Worm (Caenorhabditis elegans): ENCODE results near the gene kxd-1.

kxd-1 gene

ce11 chrV:7197036-7197435, 24.2 kb upstream of the kxd-1 start:
- TF ChIP-seq ref-1 (GFP tag; conservative IDR thresholded peaks at IDR 0.05) (no peak), T22C8.4 (GFP tag; IDR thresholded peaks at IDR 0.05) (no peak)

- TF ChIP-seq ref-1 (GFP tag; conservative IDR thresholded peaks at IDR 0.05) (no peak), tab-1 (GFP tag; IDR thresholded peaks at IDR 0.05) (no peak), med-1 (GFP tag; optimal IDR thresholded peaks at IDR 0.05; ENCODE audit: insufficient read depth) (no peak), flt-1 (GFP tag; IDR thresholded peaks at IDR 0.05) (no peak), cog-1 (tag; optimal IDR thresholded peaks at IDR 0.05) (no peak), ztf-29 (GFP tag; IDR thresholded peaks at IDR 0.05) (no peak), klf-2 (GFP tag; conservative IDR thresholded peaks at IDR 0.05) (no peak), ztf-23 (GFP tag; IDR thresholded peaks at IDR 0.05) (no peak), T22C8.4 (GFP tag; IDR thresholded peaks at IDR 0.05) (no peak)
Observed at ce11 chrV:7198403-7198802, 22.9 kb upstream of the kxd-1 start.

DNA sequence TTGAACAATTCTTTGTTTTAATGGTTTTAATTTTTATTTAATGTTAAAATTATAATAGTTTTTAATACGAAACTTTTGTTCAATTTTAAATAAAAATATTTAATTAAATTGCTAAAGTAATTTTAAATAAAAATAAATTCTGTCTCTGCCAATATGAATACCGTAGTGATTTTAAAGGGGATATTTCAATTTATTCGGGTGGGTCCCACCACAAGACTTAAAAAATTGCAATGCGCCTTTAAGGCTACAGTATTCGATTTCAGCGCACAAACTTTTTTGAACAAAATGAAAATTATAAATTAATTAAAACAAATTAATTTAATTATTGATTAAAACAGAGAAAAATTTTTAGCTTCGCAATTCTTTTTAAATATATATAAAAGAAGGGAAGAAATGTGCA, 22.2 kb upstream of the kxd-1 start:
- no peak for TF ChIP-seq cog-1 (tag; optimal IDR thresholded peaks at IDR 0.05)
- TF ChIP-seq ref-1 (GFP tag; conservative IDR thresholded peaks at IDR 0.05): no peak
- no peak for TF ChIP-seq ztf-23 (GFP tag; IDR thresholded peaks at IDR 0.05)
- TF ChIP-seq T22C8.4 (GFP tag; IDR thresholded peaks at IDR 0.05): no peak
- no peak for TF ChIP-seq med-1 (GFP tag; optimal IDR thresholded peaks at IDR 0.05; ENCODE audit: insufficient read depth)
- TF ChIP-seq flt-1 (GFP tag; IDR thresholded peaks at IDR 0.05): no peak
- no peak for TF ChIP-seq ztf-29 (GFP tag; IDR thresholded peaks at IDR 0.05)
- TF ChIP-seq tab-1 (GFP tag; IDR thresholded peaks at IDR 0.05): no peak
- TF ChIP-seq klf-2 (GFP tag; conservative IDR thresholded peaks at IDR 0.05): no peak

DNA sequence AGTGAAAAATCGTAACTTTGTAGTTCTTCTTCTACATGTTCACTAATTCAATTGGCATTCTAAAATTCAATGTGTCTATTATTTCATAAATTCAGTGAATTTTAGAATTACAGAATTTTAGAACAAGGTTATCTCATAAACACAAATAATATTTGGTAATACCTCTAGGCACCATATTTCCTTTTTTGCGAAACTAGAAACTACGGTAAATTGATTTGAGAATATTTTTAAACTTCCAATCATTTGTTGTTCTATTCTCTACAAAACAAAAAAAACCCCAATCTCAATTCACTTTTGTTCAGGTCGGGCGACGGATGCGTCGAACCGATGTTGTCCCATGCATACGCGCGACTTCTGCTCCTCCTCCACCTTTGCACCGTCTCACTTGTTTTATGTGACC, 21.3 kb upstream of the kxd-1 start, which contains the start of gene F09G2.1:
TSS of gene F09G2.1 (plus strand) at position 301 of the 400 bp plus-strand sequence.
- no peak for TF ChIP-seq T22C8.4 (GFP tag; IDR thresholded peaks at IDR 0.05)
- no peak for TF ChIP-seq med-1 (GFP tag; optimal IDR thresholded peaks at IDR 0.05; ENCODE audit: insufficient read depth)
- no peak for TF ChIP-seq ref-1 (GFP tag; conservative IDR thresholded peaks at IDR 0.05)
- TF ChIP-seq klf-2 (GFP tag; conservative IDR thresholded peaks at IDR 0.05): no peak
- TF ChIP-seq ztf-23 (GFP tag; IDR thresholded peaks at IDR 0.05): no peak
- TF ChIP-seq cog-1 (tag; optimal IDR thresholded peaks at IDR 0.05): no peak
- TF ChIP-seq flt-1 (GFP tag; IDR thresholded peaks at IDR 0.05): no peak
- no peak for TF ChIP-seq ztf-29 (GFP tag; IDR thresholded peaks at IDR 0.05)
- no peak for TF ChIP-seq tab-1 (GFP tag; IDR thresholded peaks at IDR 0.05)

ce11 chrV:7201353-7201752, 19.9 kb upstream of the kxd-1 start:
- no peak for TF ChIP-seq ztf-29 (GFP tag; IDR thresholded peaks at IDR 0.05)
- TF ChIP-seq tab-1 (GFP tag; IDR thresholded peaks at IDR 0.05): no peak
- no peak for TF ChIP-seq ref-1 (GFP tag; conservative IDR thresholded peaks at IDR 0.05)
- TF ChIP-seq flt-1 (GFP tag; IDR thresholded peaks at IDR 0.05): no peak
- TF ChIP-seq med-1 (GFP tag; optimal IDR thresholded peaks at IDR 0.05; ENCODE audit: insufficient read depth): no peak
- no peak for TF ChIP-seq klf-2 (GFP tag; conservative IDR thresholded peaks at IDR 0.05)
- no peak for TF ChIP-seq T22C8.4 (GFP tag; IDR thresholded peaks at IDR 0.05)
- no peak for TF ChIP-seq ztf-23 (GFP tag; IDR thresholded peaks at IDR 0.05)
- TF ChIP-seq cog-1 (tag; optimal IDR thresholded peaks at IDR 0.05): no peak

- no peak for TF ChIP-seq T22C8.4 (GFP tag; IDR thresholded peaks at IDR 0.05)
- TF ChIP-seq cog-1 (tag; optimal IDR thresholded peaks at IDR 0.05): no peak
- no peak for TF ChIP-seq klf-2 (GFP tag; conservative IDR thresholded peaks at IDR 0.05)
- no peak for TF ChIP-seq ref-1 (GFP tag; conservative IDR thresholded peaks at IDR 0.05)
- no peak for TF ChIP-seq ztf-23 (GFP tag; IDR thresholded peaks at IDR 0.05)
- no peak for TF ChIP-seq flt-1 (GFP tag; IDR thresholded peaks at IDR 0.05)
- no peak for TF ChIP-seq tab-1 (GFP tag; IDR thresholded peaks at IDR 0.05)
- no peak for TF ChIP-seq ztf-29 (GFP tag; IDR thresholded peaks at IDR 0.05)
- TF ChIP-seq med-1 (GFP tag; optimal IDR thresholded peaks at IDR 0.05; ENCODE audit: insufficient read depth): no peak
Observed at ce11 chrV:7209001-7209400, 12.3 kb upstream of the kxd-1 start.

DNA sequence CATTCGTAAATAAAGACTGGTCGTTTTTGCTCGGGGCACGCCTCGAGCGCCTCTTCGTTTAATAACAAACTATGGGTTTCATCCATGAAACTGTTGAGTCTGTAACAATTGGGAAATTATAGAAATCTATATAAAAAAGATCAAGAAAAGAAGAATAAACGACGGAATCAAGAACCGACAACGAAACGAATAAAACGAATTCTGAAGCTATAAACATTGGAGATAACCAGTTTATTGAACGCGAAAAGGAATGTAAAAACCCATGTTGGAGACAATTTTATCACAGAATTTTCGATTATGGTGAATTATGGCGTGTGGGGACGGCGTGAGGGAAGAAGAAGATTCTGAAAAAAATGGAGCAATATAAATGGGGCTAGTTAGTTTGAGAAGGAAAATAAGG, 6.5 kb upstream of the kxd-1 start, which contains the start of gene soap-1:
TSS of gene soap-1 (minus strand) at position 101 of the 400 bp plus-strand sequence.
- TF ChIP-seq flt-1 (GFP tag; IDR thresholded peaks at IDR 0.05) (no peak), ref-1 (GFP tag; conservative IDR thresholded peaks at IDR 0.05) (no peak), med-1 (GFP tag; optimal IDR thresholded peaks at IDR 0.05; ENCODE audit: insufficient read depth) (no peak), ztf-23 (GFP tag; IDR thresholded peaks at IDR 0.05) (no peak), T22C8.4 (GFP tag; IDR thresholded peaks at IDR 0.05) (no peak), cog-1 (tag; optimal IDR thresholded peaks at IDR 0.05) (no peak), tab-1 (GFP tag; IDR thresholded peaks at IDR 0.05) (no peak), klf-2 (GFP tag; conservative IDR thresholded peaks at IDR 0.05) (no peak), ztf-29 (GFP tag; IDR thresholded peaks at IDR 0.05) (no peak)

- TF ChIP-seq flt-1 (GFP tag; IDR thresholded peaks at IDR 0.05) (no peak), cog-1 (tag; optimal IDR thresholded peaks at IDR 0.05) (no peak)
Observed at ce11 chrV:7216016-7216415, 5.3 kb upstream of the kxd-1 start.

DNA sequence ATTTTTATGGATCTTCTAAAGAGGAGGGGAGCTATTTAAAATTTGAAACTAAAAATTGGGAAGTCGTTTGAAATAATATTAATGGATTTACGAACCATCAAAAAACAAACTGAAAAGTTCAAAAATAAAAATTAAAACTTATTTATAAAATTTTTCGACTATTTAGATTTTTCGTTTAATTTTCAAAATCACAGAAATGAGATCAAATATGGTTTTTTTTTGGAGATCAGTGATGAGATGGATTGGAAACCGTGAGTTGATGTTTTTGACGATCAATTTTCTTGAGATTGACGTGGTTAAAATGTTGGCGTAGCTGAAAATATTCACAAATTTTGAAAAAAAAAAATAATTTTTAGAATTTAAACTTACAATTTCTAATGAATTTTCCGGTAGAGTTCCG, 2.3 kb upstream of the kxd-1 start, which contains the start of gene C13F10.5:
TSS of gene C13F10.5 (minus strand) at position 101 of the 400 bp plus-strand sequence.
- TF ChIP-seq ztf-29 (GFP tag; IDR thresholded peaks at IDR 0.05) (no peak), flt-1 (GFP tag; IDR thresholded peaks at IDR 0.05) (no peak), ztf-23 (GFP tag; IDR thresholded peaks at IDR 0.05) (no peak)

ce11 chrV:7223152-7223551, 1.9 kb downstream of the kxd-1 start, which contains the start of gene C13F10.7:
TSS of gene C13F10.7 (minus strand) at chrV:7223252.
- TF ChIP-seq klf-2 (GFP tag; conservative IDR thresholded peaks at IDR 0.05) (no peak), med-1 (GFP tag; optimal IDR thresholded peaks at IDR 0.05; ENCODE audit: insufficient read depth) (no peak), cog-1 (tag; optimal IDR thresholded peaks at IDR 0.05) (no peak), tab-1 (GFP tag; IDR thresholded peaks at IDR 0.05) (no peak), flt-1 (GFP tag; IDR thresholded peaks at IDR 0.05) (no peak), T22C8.4 (GFP tag; IDR thresholded peaks at IDR 0.05) (no peak), ref-1 (GFP tag; conservative IDR thresholded peaks at IDR 0.05) (no peak), ztf-29 (GFP tag; IDR thresholded peaks at IDR 0.05) (no peak), ztf-23 (GFP tag; IDR thresholded peaks at IDR 0.05) (no peak)

Measured in whole organism, midembryonic.